Fruit fly (Drosophila melanogaster) whole organism, wandering third instar larva: ENCODE measurements around the gene tplus3b.

Source experiments
- Abd-B ChIP-seq: fragments of >200 bp; optimal IDR thresholded peaks from 2 replicates; lab custom pipeline; 2017; ENCODE audit warnings: missing biosample characterization, missing genetic modification characterization
- CG32264 ChIP-seq: fragments of 200-800 bp; sonication (Bioruptor generic); optimal IDR thresholded peaks from 2 replicates; lab custom pipeline; 2016; ENCODE audit warnings: missing biosample characterization, missing genetic modification characterization
- CrebA ChIP-seq: fragments of 200-800 bp; sonication (Bioruptor generic); optimal IDR thresholded peaks from 2 replicates; lab custom pipeline; 2016; ENCODE audit warnings: missing biosample characterization, mild to moderate bottlenecking, missing genetic modification characterization, borderline replicate concordance
- Dfd ChIP-seq: fragments of >200 bp; optimal IDR thresholded peaks from 2 replicates; lab custom pipeline; 2017; ENCODE audit warnings: missing biosample characterization, missing genetic modification characterization
- Dif ChIP-seq: fragments of 200-275, 200-300 bp; sonication (Bioruptor generic); optimal IDR thresholded peaks from 2 replicates; lab custom pipeline; 2018; ENCODE audit warnings: missing biosample characterization, missing genetic modification characterization; ENCODE audit not compliant: partially characterized antibody
- HLH106 ChIP-seq: fragments of 200-800 bp; optimal IDR thresholded peaks from 3 replicates; lab custom pipeline; 2019; ENCODE audit warnings: missing biosample characterization, mild to moderate bottlenecking, missing genetic modification characterization, moderate library complexity
- Hr83 ChIP-seq: fragments of 200-300 bp; sonication (Bioruptor generic); optimal IDR thresholded peaks from 2 replicates; lab custom pipeline; 2016; ENCODE audit warnings: missing biosample characterization, mild to moderate bottlenecking, missing genetic modification characterization, moderate library complexity; ENCODE audit not compliant: poor library complexity, severe bottlenecking
- Jra ChIP-seq: sonication (Bioruptor generic); optimal IDR thresholded peaks from 2 replicates; lab custom pipeline; 2016; ENCODE audit warnings: missing biosample characterization, missing genetic modification characterization
- Mio ChIP-seq: sonication (Bioruptor generic); optimal IDR thresholded peaks from 2 replicates; lab custom pipeline; 2016; ENCODE audit warnings: missing biosample characterization, missing genetic modification characterization
- Myc ChIP-seq: fragments of >200 bp; optimal IDR thresholded peaks from 2 replicates; lab custom pipeline; 2017
- N ChIP-seq: fragments of >200 bp; optimal IDR thresholded peaks from 2 replicates; lab custom pipeline; 2018; ENCODE audit warnings: missing biosample characterization, missing external identifiers, missing genetic modification characterization
- OdsH ChIP-seq: fragments of 200-800 bp; sonication (Bioruptor generic); optimal IDR thresholded peaks from 2 replicates; lab custom pipeline; 2016; ENCODE audit warnings: missing biosample characterization, mild to moderate bottlenecking, missing genetic modification characterization
- Rel ChIP-seq, 2 experiments: fragments of 200-800 bp; sonication (Bioruptor generic) in 1 of 2; optimal IDR thresholded peaks; 2 replicates in 1 of 2; 3 replicates in 1 of 2; lab custom pipeline; 2016 to 2019; ENCODE audit warnings: mild to moderate bottlenecking in 2 of 2, missing biosample characterization in 2 of 2, missing genetic modification characterization in 2 of 2, moderate library complexity in 1 of 2
- Sp1 ChIP-seq: fragments of 200-800 bp; sonication (Bioruptor generic); optimal IDR thresholded peaks from 3 replicates; lab custom pipeline; 2019; ENCODE audit warnings: missing biosample characterization, mild to moderate bottlenecking, missing genetic modification characterization, moderate library complexity
- Vsx2 ChIP-seq: fragments of 200-300, 225-300 bp; sonication (Bioruptor generic); optimal IDR thresholded peaks from 2 replicates; lab custom pipeline; 2018; ENCODE audit warnings: missing biosample characterization, missing genetic modification characterization; ENCODE audit not compliant: partially characterized antibody
- br ChIP-seq: fragments of 200-800 bp; sonication (Bioruptor generic); optimal IDR thresholded peaks from 2 replicates; lab custom pipeline; 2016; ENCODE audit warnings: missing biosample characterization, missing genetic modification characterization
- brk ChIP-seq: fragments of 200-800 bp; sonication (Bioruptor generic); optimal IDR thresholded peaks from 2 replicates; lab custom pipeline; 2016; ENCODE audit warnings: missing biosample characterization, mild to moderate bottlenecking, missing genetic modification characterization
- dl ChIP-seq, 2 experiments: fragments of 175-275, 200-275 bp in 1 of 2; fragments of 200-275 bp in 1 of 2; sonication (Bioruptor generic); optimal IDR thresholded peaks; lab custom pipeline; 2018; ENCODE audit warnings: mild to moderate bottlenecking in 2 of 2, missing biosample characterization in 2 of 2, missing genetic modification characterization in 2 of 2, moderate library complexity in 2 of 2; ENCODE audit not compliant: partially characterized antibody in 2 of 2, insufficient read depth in 1 of 2
- dsf ChIP-seq: sonication (Bioruptor generic); optimal IDR thresholded peaks from 2 replicates; lab custom pipeline; 2016; ENCODE audit warnings: missing biosample characterization, missing genetic modification characterization, borderline replicate concordance
- ey ChIP-seq: fragments of 200-800 bp; sonication (Bioruptor generic); optimal IDR thresholded peaks from 2 replicates; lab custom pipeline; 2016; ENCODE audit warnings: missing biosample characterization, missing genetic modification characterization
- foxo ChIP-seq, 2 experiments: fragments of 200-800 bp; sonication (Bioruptor generic); optimal IDR thresholded peaks; 2 replicates in 1 of 2; 3 replicates in 1 of 2; lab custom pipeline; 2016 to 2017; ENCODE audit warnings: missing biosample characterization in 2 of 2, missing genetic modification characterization in 2 of 2
- fru ChIP-seq: fragments of 200-800 bp; sonication (Bioruptor generic); optimal IDR thresholded peaks from 3 replicates; lab custom pipeline; 2016; ENCODE audit warnings: missing biosample characterization, mild to moderate bottlenecking, missing genetic modification characterization
- jim ChIP-seq: fragments of 175-275, 200-325 bp; sonication (Bioruptor generic); optimal IDR thresholded peaks from 2 replicates; lab custom pipeline; 2016; ENCODE audit warnings: missing biosample characterization, mild to moderate bottlenecking, missing genetic modification characterization
- lola ChIP-seq: fragments of >200 bp; optimal IDR thresholded peaks from 2 replicates; lab custom pipeline; 2017; ENCODE audit warnings: missing biosample characterization, missing genetic modification characterization
- psq ChIP-seq: fragments of 200-800 bp; sonication (Bioruptor generic); optimal IDR thresholded peaks from 3 replicates; lab custom pipeline; 2017; ENCODE audit warnings: missing biosample characterization, mild to moderate bottlenecking, missing genetic modification characterization, moderate library complexity
- rgr ChIP-seq: fragments of 200-800 bp; sonication (Bioruptor generic); optimal IDR thresholded peaks from 3 replicates; lab custom pipeline; 2016; ENCODE audit warnings: missing biosample characterization, mild to moderate bottlenecking, missing genetic modification characterization
- sage ChIP-seq: fragments of 200-800 bp; sonication (Bioruptor generic); optimal IDR thresholded peaks from 2 replicates; lab custom pipeline; 2016; ENCODE audit warnings: missing biosample characterization, mild to moderate bottlenecking, missing genetic modification characterization
- sv ChIP-seq: fragments of 200-800 bp; sonication (Bioruptor generic); optimal IDR thresholded peaks from 3 replicates; lab custom pipeline; 2016; ENCODE audit warnings: missing biosample characterization, missing genetic modification characterization
- tai ChIP-seq: sonication (Bioruptor generic); optimal IDR thresholded peaks from 2 replicates; lab custom pipeline; 2016; ENCODE audit warnings: missing biosample characterization, missing genetic modification characterization
- woc ChIP-seq: sonication (Bioruptor generic); optimal IDR thresholded peaks from 2 replicates; lab custom pipeline; 2016; ENCODE audit warnings: missing biosample characterization, mild to moderate bottlenecking, missing genetic modification characterization

tplus3b gene

dm6 chr2L:22144127-22144526, 39.9 kb upstream of the tplus3b start:
- TF ChIP-seq jim (GFP tag; lab: Kevin White, UChicago): no peak
- no peak for TF ChIP-seq Dif
- TF ChIP-seq psq: no peak
- no peak for TF ChIP-seq Hr83 (GFP tag; lab: Kevin White, UChicago)
- no peak for TF ChIP-seq Abd-B (GFP tag; lab: Kevin White, UChicago)
- no peak for TF ChIP-seq Sp1 (GFP tag; lab: Kevin White, UChicago)
- no peak for TF ChIP-seq sage (GFP tag; lab: Kevin White, UChicago)
- TF ChIP-seq CG32264 (GFP tag; lab: Kevin White, UChicago): no peak
- no peak for TF ChIP-seq tai (GFP tag; lab: Kevin White, UChicago)

dm6 chr2L:22142696-22143176, 38.5 kb upstream of the tplus3b start:
- TF ChIP-seq tai (GFP tag; lab: Kevin White, UChicago) (no peak), rgr (GFP tag; lab: Kevin White, UChicago) (no peak), OdsH (GFP tag; lab: Kevin White, UChicago) (no peak), CrebA (GFP tag; lab: Kevin White, UChicago) (no peak), Abd-B (GFP tag; lab: Kevin White, UChicago) (no peak), Dfd (GFP tag; lab: Kevin White, UChicago) (no peak), HLH106 (no peak), sage (GFP tag; lab: Kevin White, UChicago) (no peak), sv (GFP tag; lab: Kevin White, UChicago) (no peak), woc (no peak)
- TF ChIP-seq, all 38 proteins: peak for 0

- TF ChIP-seq Jra (GFP tag; lab: Kevin White, UChicago): no peak
- TF ChIP-seq N (GFP tag; lab: Kevin White, UChicago): no peak
- no peak for TF ChIP-seq lola
- no peak for TF ChIP-seq Hr83 (GFP tag; lab: Kevin White, UChicago)
- no peak for TF ChIP-seq Mio (GFP tag; lab: Kevin White, UChicago)
- no peak for TF ChIP-seq Sp1 (GFP tag; lab: Kevin White, UChicago)
- no peak for TF ChIP-seq sage (GFP tag; lab: Kevin White, UChicago)
- TF ChIP-seq OdsH (GFP tag; lab: Kevin White, UChicago): no peak
- TF ChIP-seq rgr (GFP tag; lab: Kevin White, UChicago): no peak
- no peak for TF ChIP-seq HLH106
- no peak for TF ChIP-seq CrebA (GFP tag; lab: Kevin White, UChicago)
- no peak for TF ChIP-seq dl (GFP tag; optimal IDR thresholded peaks at IDR 0.05; lab: Kevin White, UChicago; ENCODE audit: insufficient read depth in 1 of 2, partially characterized antibody in 2 of 2)
- no peak for TF ChIP-seq foxo (GFP tag; optimal IDR thresholded peaks at IDR 0.05; lab: Kevin White, UChicago)
- TF ChIP-seq ey (GFP tag; lab: Kevin White, UChicago): no peak
- TF ChIP-seq Myc (lab: Kevin White, UChicago): no peak
- no peak for TF ChIP-seq Rel (GFP tag; optimal IDR thresholded peaks at IDR 0.05; lab: Kevin White, UChicago)
- no peak for TF ChIP-seq Rel (tag; optimal IDR thresholded peaks at IDR 0.05; lab: Kevin White, UChicago)
- TF ChIP-seq jim (GFP tag; lab: Kevin White, UChicago): no peak
- no peak for TF ChIP-seq fru
- no peak for TF ChIP-seq tai (GFP tag; lab: Kevin White, UChicago)
- no peak for TF ChIP-seq CG32264 (GFP tag; lab: Kevin White, UChicago)
These were observed 35.8 kb upstream of the tplus3b start for dm6 chr2L:22139960-22140359.

- TF ChIP-seq br (peak; percentile 29), Myc (lab: Kevin White, UChicago) (no peak)
These were observed 35.2 kb upstream of the tplus3b start for dm6 chr2L:22139354-22139753.

dm6 chr2L:22134091-22134730, 30.0 kb upstream of the tplus3b start:
- TF ChIP-seq Rel (GFP tag; optimal IDR thresholded peaks at IDR 0.05; lab: Kevin White, UChicago) (peak; percentile 15), Rel (tag; optimal IDR thresholded peaks at IDR 0.05; lab: Kevin White, UChicago) (no peak), Dif (peak; percentile 79), Sp1 (GFP tag; lab: Kevin White, UChicago) (no peak), dsf (GFP tag; lab: Kevin White, UChicago) (no peak), rgr (GFP tag; lab: Kevin White, UChicago) (peak; percentile 4), woc (peak; percentile 25), N (GFP tag; lab: Kevin White, UChicago) (no peak), br (no peak), CrebA (GFP tag; lab: Kevin White, UChicago) (peak; percentile 88), Hr83 (GFP tag; lab: Kevin White, UChicago) (peak; percentile 33), brk (GFP tag; lab: Kevin White, UChicago) (peak; percentile 34), Vsx2 (peak; percentile 68), psq (peak; percentile 20), dl (GFP tag; optimal IDR thresholded peaks at IDR 0.05; lab: Kevin White, UChicago; ENCODE audit: insufficient read depth in 1 of 2, partially characterized antibody in 2 of 2) (peak; percentile 58 to 79)
